Fruit fly (Drosophila melanogaster) whole organism: ENCODE results near the gene CG13113.
A peak's percentile ranks its signal among the peaks of the same experiment; 100 is the strongest.

ENCODE experiments used
- CG8478 ChIP-seq: fragments of >200 bp; optimal IDR thresholded peaks from 2 replicates; lab custom pipeline; 2018; ENCODE audit warnings: inconsistent platforms
- pan ChIP-seq: fragments of >200 bp; optimal IDR thresholded peaks from 2 replicates; lab custom pipeline; 2017
- psq ChIP-seq: fragments of >200 bp; optimal IDR thresholded peaks from 2 replicates; lab custom pipeline; 2017
- usp ChIP-seq: fragments of >200 bp; optimal IDR thresholded peaks from 2 replicates; lab custom pipeline; 2017; ENCODE audit warnings: missing biosample characterization, missing genetic modification characterization, mixed read lengths

DNA sequence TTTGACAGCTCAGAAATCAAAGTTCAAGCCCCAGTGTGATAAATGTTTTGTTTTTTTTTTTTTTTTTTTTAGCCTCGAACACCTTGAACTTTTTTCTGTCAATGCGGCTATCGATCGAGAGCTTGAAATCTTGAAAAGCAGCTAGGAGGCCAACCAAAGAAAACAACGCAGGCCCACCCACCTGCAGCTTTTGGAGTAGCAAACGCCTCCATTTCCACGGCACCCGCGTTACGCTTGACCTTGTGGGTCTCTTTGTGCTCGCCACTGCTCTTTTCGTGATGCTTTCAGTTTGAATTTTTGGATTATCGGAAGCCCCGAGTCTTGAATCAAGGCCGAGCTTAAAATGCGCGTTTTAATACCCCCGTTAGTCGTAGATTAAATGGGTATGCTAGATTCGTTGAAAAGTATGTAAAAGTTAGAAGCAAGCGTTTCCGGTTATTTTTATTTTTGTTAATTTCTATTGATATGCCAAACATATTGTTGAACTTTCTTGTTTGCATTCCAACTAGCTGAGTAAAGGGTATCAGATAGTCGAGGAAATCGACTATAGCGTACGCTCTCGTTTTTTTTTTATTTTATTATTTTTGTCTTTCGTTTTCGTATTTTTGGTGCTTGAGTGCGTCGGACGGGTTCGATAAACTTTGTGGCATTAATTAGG is 41.1 kb upstream of the CG13113 start:
- TF ChIP-seq CG8478 (no peak), usp (GFP tag; lab: Kevin White, UChicago) (no peak), pan (lab: Kevin White, UChicago) (peak; percentile 33), psq (lab: Kevin White, UChicago) (no peak)
